In the genomic region with DNA sequence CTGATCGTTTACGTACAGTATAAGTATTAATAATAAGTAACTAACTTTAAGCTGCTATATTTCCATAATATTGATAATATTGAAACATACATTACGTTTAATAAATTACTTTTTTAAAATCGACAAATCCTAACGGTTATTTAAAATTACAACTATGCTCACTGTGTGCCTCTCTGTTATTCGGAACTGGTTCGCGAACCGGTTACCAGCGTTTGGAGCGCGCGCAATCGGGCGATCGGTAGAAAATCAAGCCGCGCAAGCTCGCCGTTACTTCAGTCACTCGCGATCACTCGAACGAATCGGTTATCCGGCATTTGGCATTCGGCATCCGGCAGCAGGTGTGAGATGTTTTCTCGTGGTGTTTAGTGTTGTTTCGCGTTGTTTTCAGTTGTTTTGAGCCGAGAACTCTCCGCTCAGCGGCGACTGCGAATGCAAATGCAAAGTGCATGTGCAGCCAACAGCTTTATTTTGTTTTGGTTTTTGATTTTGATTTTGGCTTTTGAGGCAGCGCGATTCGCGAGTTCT, we compare ENCODE assay signal across 4 fruit fly cellular contexts.
A peak's percentile ranks its signal among the peaks of the same experiment; 100 is the strongest.
TF ChIP-seq lines count a peak whose summit lies in the region.

Gene form3, plus strand, starts transcription at position 271 of the 525 bp plus-strand sequence.

- TF ChIP-seq CTCF in whole organism, embryonic (GFP tag; optimal IDR thresholded peaks at IDR 0.05; lab: Kevin White, UChicago), result no peak

TF ChIP-seq in whole organism, embryonic, 481 proteins besides CTCF, POLR2A, EP300 and RAD21 (continues in another document):
- TF ChIP-seq Deaf1 (tag; optimal IDR thresholded peaks at IDR 0.05; lab: Kevin White, UChicago) (peak; percentile 61), sr (GFP tag; IDR thresholded peaks at IDR 0.05; lab: Robert Waterston, UW) (peak; percentile 28; the same call in 1 of the 3 replicates), slbo (GFP tag; IDR thresholded peaks at IDR 0.05; lab: Robert Waterston, UW) (peak; percentile 25; the same call in 1 of the 2 replicates), nom (GFP tag; optimal IDR thresholded peaks at IDR 0.05; lab: Kevin White, UChicago) (peak; percentile 12), zfh1 (GFP tag; IDR thresholded peaks at IDR 0.05; lab: Robert Waterston, UW) (0 out of 3 replicates have a peak, but pooled peaks have one; percentile 8), chm (GFP tag; IDR thresholded peaks at IDR 0.05; lab: Robert Waterston, UW) (peak; percentile 50; the same call in 1 of the 2 replicates), CG3995 (GFP tag; optimal IDR thresholded peaks at IDR 0.05; lab: Kevin White, UChicago) (peak; percentile 82), CG7372 (GFP tag; IDR thresholded peaks at IDR 0.05; lab: Robert Waterston, UW) (no peak), lov (optimal IDR thresholded peaks at IDR 0.05; lab: Kevin White, UChicago) (no peak), lov (GFP tag; IDR thresholded peaks at IDR 0.05; lab: Robert Waterston, UW) (0 out of 3 replicates have a peak, but pooled peaks have one; percentile 61), CG8290 (GFP tag; optimal IDR thresholded peaks at IDR 0.05; lab: Kevin White, UChicago) (no peak), CG8290 (tag; optimal IDR thresholded peaks at IDR 0.05; lab: Kevin White, UChicago) (peak in 1 of 2 experiments; percentile 39), chinmo (GFP tag; IDR thresholded peaks at IDR 0.05; lab: Robert Waterston, UW; ENCODE audit: partially characterized antibody) (peak; percentile 39; the same call in 1 of the 4 replicates), ranshi (GFP tag; IDR thresholded peaks at IDR 0.05; lab: Robert Waterston, UW) (peak; percentile 21; the same call in 1 of the 2 replicates), CG6791 (GFP tag; IDR thresholded peaks at IDR 0.05; lab: Robert Waterston, UW; ENCODE audit: partially characterized antibody) (0 out of 3 replicates have a peak, but pooled peaks have one; percentile 38), vvl (GFP tag; IDR thresholded peaks at IDR 0.05; lab: Robert Waterston, UW) (peak; percentile 47), CG12155 (GFP tag; optimal IDR thresholded peaks at IDR 0.05; lab: Kevin White, UChicago) (no peak), gro (GFP tag; optimal IDR thresholded peaks at IDR 0.05; lab: Kevin White, UChicago) (no peak)

TF ChIP-seq in whole organism, prepupa, 60 proteins besides CTCF, POLR2A, EP300 and RAD21:
- TF ChIP-seq CG6163 (GFP tag; IDR thresholded peaks at IDR 0.05; lab: Robert Waterston, UW) (peak; percentile 39; the same call in 1 of the 3 replicates), CG1621 (tag; optimal IDR thresholded peaks at IDR 0.05; lab: Kevin White, UChicago) (peak; percentile 86), Eip78C (GFP tag; lab: Kevin White, UChicago) (peak; percentile 29), pdm3 (GFP tag; optimal IDR thresholded peaks at IDR 0.05; lab: Kevin White, UChicago) (no peak), CG9139 (GFP tag; optimal IDR thresholded peaks at IDR 0.05; lab: Kevin White, UChicago) (no peak), dsx (GFP tag; optimal IDR thresholded peaks at IDR 0.05; lab: Kevin White, UChicago; ENCODE audit: poor library complexity, severe bottlenecking) (peak; percentile 6), CG6854 (GFP tag; optimal IDR thresholded peaks at IDR 0.05; lab: Kevin White, UChicago) (peak; percentile 38)

TF ChIP-seq in whole organism, pupa, 21 proteins besides CTCF, POLR2A, EP300 and RAD21:
- TF ChIP-seq fd96Ca (GFP tag; IDR thresholded peaks at IDR 0.05; lab: Robert Waterston, UW) (0 out of 3 replicates have a peak, but pooled peaks have one; percentile 9), CG13204 (GFP tag; optimal IDR thresholded peaks at IDR 0.05; lab: Kevin White, UChicago) (peak; percentile 9), Ets98B (GFP tag; IDR thresholded peaks at IDR 0.05; lab: Robert Waterston, UW) (peak; percentile 37; the same call in 1 of the 2 replicates), CG8301 (tag; optimal IDR thresholded peaks at IDR 0.05; lab: Kevin White, UChicago) (no peak), Pif1A (GFP tag; optimal IDR thresholded peaks at IDR 0.05; lab: Kevin White, UChicago) (no peak)

TF ChIP-seq in whole organism, wandering third instar larva, 38 proteins besides CTCF, POLR2A, EP300 and RAD21:
- TF ChIP-seq Sp1 (GFP tag; optimal IDR thresholded peaks at IDR 0.05; lab: Kevin White, UChicago) (no peak), GATAd (GFP tag; optimal IDR thresholded peaks at IDR 0.05; lab: Kevin White, UChicago) (no peak), fru (GFP tag; optimal IDR thresholded peaks at IDR 0.05; lab: Kevin White, UChicago) (peak; percentile 87), Dfd (GFP tag; optimal IDR thresholded peaks at IDR 0.05; lab: Kevin White, UChicago) (no peak), CG9705 (GFP tag; optimal IDR thresholded peaks at IDR 0.05; lab: Kevin White, UChicago) (no peak), CrebA (GFP tag; optimal IDR thresholded peaks at IDR 0.05; lab: Kevin White, UChicago; ENCODE audit: borderline replicate concordance) (no peak), ey (GFP tag; optimal IDR thresholded peaks at IDR 0.05; lab: Kevin White, UChicago) (no peak)

Comparison
In these comparisons a context has a peak if more than half of its experiments do, and no peak if none do; other contexts are left out.
1. Of the 7 proteins assayed by ChIP-seq in both whole organism, embryonic and whole organism, prepupa: peak only in whole organism, embryonic: none; only in whole organism, prepupa: CG6854; in both: none; in neither: 6.